Fruit fly (Drosophila melanogaster): Measurements from ENCODE around the gene CG46412.
"Not testable (repeated sequence)": the region's sequence is repeated elsewhere in the genome, so short reads cannot be mapped to it uniquely, and the experiment has no call there.

CG46412 gene

dm6 chr3L:11580919-11581318 lies 17.0 kb upstream of the CG46412 start, which contains the start of gene CG43391:
Gene CG43391 (minus strand): TSS chr3L:11581019.
- no peak for TF ChIP-seq Snoo (tag; optimal IDR thresholded peaks at IDR 0.05)
- TF ChIP-seq Pif1A (GFP tag; optimal IDR thresholded peaks at IDR 0.05): no peak
- no peak for TF ChIP-seq CG34367 (tag; optimal IDR thresholded peaks at IDR 0.05)
- no peak for TF ChIP-seq EcR (GFP tag; optimal IDR thresholded peaks at IDR 0.05)
- no peak for TF ChIP-seq CG15710 (tag; optimal IDR thresholded peaks at IDR 0.05)
- TF ChIP-seq rn (GFP tag; IDR thresholded peaks at IDR 0.05): no peak
- TF ChIP-seq CG32121 (GFP tag; IDR thresholded peaks at IDR 0.05): no peak
- no peak for TF ChIP-seq CG17806 (tag; optimal IDR thresholded peaks at IDR 0.05)
- no peak for TF ChIP-seq CG12605 (GFP tag; IDR thresholded peaks at IDR 0.05)
- no peak for TF ChIP-seq CG8301 (tag; optimal IDR thresholded peaks at IDR 0.05)

- no peak for TF ChIP-seq Snoo (tag; optimal IDR thresholded peaks at IDR 0.05)
- no peak for TF ChIP-seq CG15710 (tag; optimal IDR thresholded peaks at IDR 0.05)
- TF ChIP-seq CG4496 (GFP tag; IDR thresholded peaks at IDR 0.05): no peak
- no peak for TF ChIP-seq Pif1B (GFP tag; optimal IDR thresholded peaks at IDR 0.05)
- no peak for TF ChIP-seq rn (GFP tag; IDR thresholded peaks at IDR 0.05)
- no peak for TF ChIP-seq fd96Ca (GFP tag; IDR thresholded peaks at IDR 0.05)
- no peak for TF ChIP-seq Ets98B (GFP tag; IDR thresholded peaks at IDR 0.05)
- TF ChIP-seq CG10348 (GFP tag; IDR thresholded peaks at IDR 0.05): no peak
- no peak for TF ChIP-seq D1 (tag; optimal IDR thresholded peaks at IDR 0.05)
- TF ChIP-seq gl (tag; optimal IDR thresholded peaks at IDR 0.05): no peak
Observed at dm6 chr3L:11579919-11580318, 16.0 kb upstream of the CG46412 start, which contains the start of gene CG43390. Gene CG43390 (minus strand): TSS chr3L:11579950.

- TF ChIP-seq D1 (tag; optimal IDR thresholded peaks at IDR 0.05) (peak; percentile 70), CG32121 (GFP tag; IDR thresholded peaks at IDR 0.05) (no peak), CG10348 (GFP tag; IDR thresholded peaks at IDR 0.05) (no peak), Pif1A (GFP tag; optimal IDR thresholded peaks at IDR 0.05) (no peak), CG17806 (tag; optimal IDR thresholded peaks at IDR 0.05) (no peak)
Observed at dm6 chr3L:11578847-11579246, 15.0 kb upstream of the CG46412 start.

dm6 chr3L:11578211-11578673 lies 14.4 kb upstream of the CG46412 start, which contains the start of gene CG33270:
Gene CG33270 (minus strand): TSS chr3L:11578623.
- TF ChIP-seq CG14655 (GFP tag; optimal IDR thresholded peaks at IDR 0.05): no peak
- TF ChIP-seq gl (tag; optimal IDR thresholded peaks at IDR 0.05): no peak
- TF ChIP-seq CG13204 (GFP tag; optimal IDR thresholded peaks at IDR 0.05): no peak
- no peak for TF ChIP-seq Snoo (tag; optimal IDR thresholded peaks at IDR 0.05)
- TF ChIP-seq CG8301 (tag; optimal IDR thresholded peaks at IDR 0.05): no peak

dm6 chr3L:11577395-11577794 lies 13.5 kb upstream of the CG46412 start, which contains the start of gene CG33271:
Gene CG33271 (minus strand): TSS chr3L:11577495.
- TF ChIP-seq CG4496 (GFP tag; IDR thresholded peaks at IDR 0.05) (no peak), Pif1B (GFP tag; optimal IDR thresholded peaks at IDR 0.05) (no peak), CG34367 (tag; optimal IDR thresholded peaks at IDR 0.05) (no peak), CG9948 (tag; optimal IDR thresholded peaks at IDR 0.05) (no peak), CG32121 (GFP tag; IDR thresholded peaks at IDR 0.05) (no peak), Snoo (tag; optimal IDR thresholded peaks at IDR 0.05) (no peak), CG8301 (tag; optimal IDR thresholded peaks at IDR 0.05) (no peak), fd96Ca (GFP tag; IDR thresholded peaks at IDR 0.05) (no peak), CG15710 (tag; optimal IDR thresholded peaks at IDR 0.05) (no peak)

dm6 chr3L:11576944-11577343 lies 13.1 kb upstream of the CG46412 start, which contains the start of gene CG33489:
Gene CG33489 (minus strand): TSS chr3L:11577044.
- not testable (repeated sequence) for TF ChIP-seq Pif1B, EcR, CG14655 (GFP tag; optimal IDR thresholded peaks at IDR 0.05)

- TF ChIP-seq fd96Ca (GFP tag; IDR thresholded peaks at IDR 0.05): no peak
- no peak for TF ChIP-seq D1 (tag; optimal IDR thresholded peaks at IDR 0.05)
- no peak for TF ChIP-seq CG8159 (tag; optimal IDR thresholded peaks at IDR 0.05)
Observed at dm6 chr3L:11574563-11574962, 10.7 kb upstream of the CG46412 start, which contains the start of gene CG33490. Gene CG33490 (minus strand): TSS chr3L:11574663.

All from whole organism, pupa.